Worm (Caenorhabditis elegans) whole organism, late embryonic: Measurements from ENCODE around the gene mdt-21.

Source experiments
- ama-1 ChIP-seq: fragments of 150-350 bp; optimal IDR thresholded peaks from 2 replicates; lab custom pipeline; 2014
- ceh-45 ChIP-seq: fragments of 200-800 bp; sonication (Bioruptor generic); IDR thresholded peaks from 2 replicates; pipeline ENCODE4 v1.3.6; 2022; ENCODE audit warnings: missing genetic modification reagents, missing genetic modification characterization, missing compliant biosample characterization
- che-1 ChIP-seq: sonication (generic microtip); optimal IDR thresholded peaks from 2 replicates; lab custom pipeline; 2016; ENCODE audit warnings: mild to moderate bottlenecking, missing genetic modification characterization, missing compliant biosample characterization
- mec-3 ChIP-seq: sonication (generic microtip); optimal IDR thresholded peaks from 2 replicates; lab custom pipeline; 2016; ENCODE audit warnings: borderline replicate concordance, missing genetic modification characterization, missing compliant biosample characterization
- nhr-11 ChIP-seq: fragments of 150-350 bp; optimal IDR thresholded peaks from 2 replicates; lab custom pipeline; 2014; ENCODE audit warnings: missing biosample characterization, missing genetic modification characterization
- pros-1 ChIP-seq: fragments of 150-350 bp; optimal IDR thresholded peaks from 2 replicates; lab custom pipeline; 2014; ENCODE audit warnings: missing biosample characterization, missing genetic modification reagents, missing genetic modification characterization

DNA sequence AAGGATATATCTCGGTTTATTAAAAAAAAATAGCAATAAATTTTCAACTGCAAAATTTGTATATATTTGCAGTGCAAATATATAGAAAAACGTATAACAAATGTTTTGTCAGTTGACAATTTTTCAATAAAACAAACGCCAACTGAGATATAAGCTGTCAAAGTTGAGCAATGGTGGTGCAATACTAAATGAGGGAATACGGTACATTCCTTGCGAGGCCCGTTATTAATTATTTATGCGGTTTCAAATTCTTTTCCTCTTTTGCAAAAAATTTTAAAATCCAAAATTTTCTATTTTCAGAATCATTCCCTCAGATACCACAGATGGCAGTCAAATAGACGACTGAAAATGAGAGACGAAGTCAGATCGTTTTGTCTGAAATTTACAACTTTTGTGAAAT lies 18.0 kb downstream of the mdt-21 start, which contains the start of gene twk-39:
- TF ChIP-seq che-1 (tag; lab: Kevin White, UChicago) = no peak
- no peak for TF ChIP-seq ceh-45
- no peak for TF ChIP-seq pros-1
- TF ChIP-seq ama-1 (lab: Kevin White, UChicago) = no peak
- no peak for TF ChIP-seq mec-3 (tag; lab: Kevin White, UChicago)
- no peak for TF ChIP-seq nhr-11 (tag; lab: Kevin White, UChicago)
